Worm (Caenorhabditis elegans): Measurements from ENCODE around the gene srx-64.

srx-64 gene

DNA sequence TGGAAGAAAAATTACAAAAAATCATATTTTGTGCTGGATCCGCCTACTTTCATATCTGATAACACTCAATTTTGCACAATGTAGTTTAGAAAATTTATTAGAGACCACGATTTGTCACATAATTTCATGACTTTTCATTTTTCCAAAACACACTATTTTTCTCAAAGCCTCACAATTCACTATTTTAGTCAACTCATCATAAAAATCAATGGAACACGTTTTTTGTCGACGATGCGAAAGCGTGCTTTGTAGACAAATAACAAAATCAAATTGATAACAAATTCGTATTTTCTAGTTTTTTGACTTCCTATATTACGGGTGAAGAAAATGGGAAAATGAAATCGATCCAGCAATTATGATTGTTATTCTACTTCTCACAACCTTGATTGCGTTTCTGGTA is 12.7 kb downstream of the srx-64 start, which contains the start of gene cyp-35B2:
cyp-35B2 (plus strand) TSS at position 301 of the 400 bp plus-strand sequence.
- TF ChIP-seq lin-39 (tag; optimal IDR thresholded peaks at IDR 0.05) (no peak), snpc-4 (tag; optimal IDR thresholded peaks at IDR 0.05) (no peak), F13H6.1 (tag; optimal IDR thresholded peaks at IDR 0.05) (no peak), peb-1 (tag; optimal IDR thresholded peaks at IDR 0.05) (no peak), unc-62 (GFP tag; optimal IDR thresholded peaks at IDR 0.05) (no peak), mdl-1 (tag; optimal IDR thresholded peaks at IDR 0.05) (no peak), nhr-23 (tag; optimal IDR thresholded peaks at IDR 0.05) (no peak), Y55F3AM.14 (GFP tag; optimal IDR thresholded peaks at IDR 0.05) (no peak), nhr-21 (tag; optimal IDR thresholded peaks at IDR 0.05) (no peak), ZK546.5 (tag; optimal IDR thresholded peaks at IDR 0.05) (no peak)

DNA sequence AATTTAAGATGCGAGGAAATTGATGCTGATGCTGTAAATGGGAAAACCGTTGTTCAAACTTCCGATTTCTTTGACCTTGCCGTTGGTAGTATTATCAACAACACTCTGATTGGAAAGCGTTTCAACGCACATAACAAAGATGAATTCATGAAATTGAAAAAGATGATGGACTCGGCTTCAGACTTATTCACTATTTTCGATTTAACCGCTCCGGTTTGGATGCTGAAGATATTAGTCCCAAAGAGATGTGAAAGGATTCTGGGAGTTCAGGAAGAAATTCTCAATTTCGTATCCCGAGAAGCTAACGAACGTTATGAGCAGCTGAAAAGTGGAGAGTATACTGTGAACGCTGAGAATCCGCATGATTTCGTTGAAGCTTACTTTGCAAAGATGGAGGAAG is 14.2 kb downstream of the srx-64 start:
- TF ChIP-seq Y55F3AM.14 (GFP tag; optimal IDR thresholded peaks at IDR 0.05) (no peak), skn-1 (tag; optimal IDR thresholded peaks at IDR 0.05) (no peak), ceh-16 (tag; optimal IDR thresholded peaks at IDR 0.05) (no peak), zag-1 (tag; optimal IDR thresholded peaks at IDR 0.05) (no peak), lin-11 (tag; optimal IDR thresholded peaks at IDR 0.05) (no peak), peb-1 (tag; optimal IDR thresholded peaks at IDR 0.05) (no peak), blmp-1 (tag; optimal IDR thresholded peaks at IDR 0.05; ENCODE audit: insufficient read depth) (no peak), lin-13 (GFP tag; optimal IDR thresholded peaks at IDR 0.05) (no peak), unc-62 (GFP tag; optimal IDR thresholded peaks at IDR 0.05) (no peak), lin-39 (tag; optimal IDR thresholded peaks at IDR 0.05) (no peak), fos-1 (tag; optimal IDR thresholded peaks at IDR 0.05) (no peak), nhr-237 (tag; optimal IDR thresholded peaks at IDR 0.05) (no peak), nhr-129 (tag; optimal IDR thresholded peaks at IDR 0.05) (no peak), unc-39 (tag; optimal IDR thresholded peaks at IDR 0.05) (no peak), elt-1 (tag; optimal IDR thresholded peaks at IDR 0.05) (no peak), ztf-1 (GFP tag; conservative IDR thresholded peaks at IDR 0.05) (no peak), ama-1 (optimal IDR thresholded peaks at IDR 0.05) (no peak)

DNA sequence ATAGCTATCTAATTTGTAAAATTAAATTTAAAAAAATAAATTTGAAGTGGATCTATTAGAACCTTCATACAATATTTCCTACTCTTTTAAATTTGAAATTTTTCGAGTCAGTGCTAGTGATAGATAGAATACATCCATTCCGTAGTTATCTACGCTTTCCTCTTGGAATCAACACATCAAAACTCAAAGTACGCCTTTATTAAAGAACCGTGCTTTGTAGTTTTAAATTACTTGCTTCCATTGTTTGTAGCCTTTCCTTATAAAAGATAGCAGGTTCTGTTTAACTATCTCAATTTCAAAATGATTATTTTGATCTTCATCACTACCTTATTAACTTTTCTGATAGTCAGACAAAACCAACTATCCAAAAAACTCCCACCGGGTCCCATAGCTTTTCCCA is 15.9 kb downstream of the srx-64 start, which contains the start of gene cyp-35B3:
cyp-35B3 (plus strand) TSS at position 301 of the 400 bp plus-strand sequence.
- no peak for TF ChIP-seq sma-3 (GFP tag; optimal IDR thresholded peaks at IDR 0.05)

- no peak for TF ChIP-seq elt-1 (tag; optimal IDR thresholded peaks at IDR 0.05)
- no peak for TF ChIP-seq lin-13 (GFP tag; optimal IDR thresholded peaks at IDR 0.05)
- no peak for TF ChIP-seq nhr-129 (tag; optimal IDR thresholded peaks at IDR 0.05)
- no peak for TF ChIP-seq crh-2 (tag; optimal IDR thresholded peaks at IDR 0.05)
- TF ChIP-seq sma-3 (GFP tag; optimal IDR thresholded peaks at IDR 0.05): no peak
- no peak for TF ChIP-seq R02D3.7 (tag; optimal IDR thresholded peaks at IDR 0.05)
- no peak for TF ChIP-seq mab-5 (tag; optimal IDR thresholded peaks at IDR 0.05)
- no peak for TF ChIP-seq skn-1 (tag; optimal IDR thresholded peaks at IDR 0.05)
- no peak for TF ChIP-seq ceh-16 (tag; optimal IDR thresholded peaks at IDR 0.05)
- no peak for TF ChIP-seq mbf-1 (tag; optimal IDR thresholded peaks at IDR 0.05)
- TF ChIP-seq lin-11 (tag; optimal IDR thresholded peaks at IDR 0.05): no peak
- no peak for TF ChIP-seq ztf-11 (tag; optimal IDR thresholded peaks at IDR 0.05)
- no peak for TF ChIP-seq elt-3 (tag; optimal IDR thresholded peaks at IDR 0.05)
These were observed 20.5 kb downstream of the srx-64 start, which contains the start of gene dach-1 for ce11 chrV:3949723-3950122. dach-1 (plus strand) TSS chrV:3950023.

DNA sequence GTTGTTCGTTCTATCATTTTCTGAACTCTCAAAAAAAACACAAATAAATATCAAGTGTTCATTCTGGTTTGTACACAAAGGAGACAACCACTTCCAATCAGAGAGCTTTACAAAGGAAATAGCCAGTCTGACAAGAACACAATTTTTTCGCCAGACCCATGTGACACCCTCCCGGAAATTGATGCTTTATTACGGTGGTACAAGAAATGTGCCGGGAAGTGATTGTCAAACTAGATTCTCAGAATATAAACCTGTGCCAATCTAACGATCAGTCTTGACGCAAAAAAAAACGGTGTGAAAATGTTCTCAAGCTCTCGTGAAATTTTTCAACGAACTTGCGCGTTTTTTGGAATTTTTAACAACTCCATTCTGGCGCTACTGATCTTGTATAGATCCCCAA is 24.5 kb downstream of the srx-64 start, which contains the start of gene str-247:
str-247 (plus strand) TSS at position 301 of the 400 bp plus-strand sequence.
- TF ChIP-seq R02D3.7 (tag; optimal IDR thresholded peaks at IDR 0.05): no peak
- TF ChIP-seq sma-3 (GFP tag; optimal IDR thresholded peaks at IDR 0.05): no peak
- no peak for TF ChIP-seq alr-1 (tag; optimal IDR thresholded peaks at IDR 0.05)
- no peak for TF ChIP-seq mab-5 (tag; optimal IDR thresholded peaks at IDR 0.05)
- no peak for TF ChIP-seq ZK546.5 (tag; optimal IDR thresholded peaks at IDR 0.05)
- no peak for TF ChIP-seq zag-1 (tag; optimal IDR thresholded peaks at IDR 0.05)
- no peak for TF ChIP-seq ztf-1 (GFP tag; conservative IDR thresholded peaks at IDR 0.05)
- TF ChIP-seq peb-1 (tag; optimal IDR thresholded peaks at IDR 0.05): no peak
- no peak for TF ChIP-seq nhr-237 (tag; optimal IDR thresholded peaks at IDR 0.05)
- TF ChIP-seq crh-2 (tag; optimal IDR thresholded peaks at IDR 0.05): no peak
- TF ChIP-seq lin-39 (tag; optimal IDR thresholded peaks at IDR 0.05): no peak
- no peak for TF ChIP-seq gmeb-1 (tag; optimal IDR thresholded peaks at IDR 0.05)
- no peak for TF ChIP-seq ztf-4 (tag; optimal IDR thresholded peaks at IDR 0.05)
- no peak for TF ChIP-seq nhr-21 (tag; optimal IDR thresholded peaks at IDR 0.05)
- TF ChIP-seq sma-9 (GFP tag; optimal IDR thresholded peaks at IDR 0.05): no peak
- no peak for TF ChIP-seq sma-9 (tag; optimal IDR thresholded peaks at IDR 0.05)
- TF ChIP-seq nhr-10 (tag; optimal IDR thresholded peaks at IDR 0.05): no peak
- TF ChIP-seq sem-4 (tag; optimal IDR thresholded peaks at IDR 0.05): no peak
- TF ChIP-seq Y55F3AM.14 (GFP tag; optimal IDR thresholded peaks at IDR 0.05): no peak
- TF ChIP-seq mdl-1 (tag; optimal IDR thresholded peaks at IDR 0.05): no peak
